Worm (Caenorhabditis elegans): ENCODE data around the gene F58F12.2.

Gene F58F12.2

DNA sequence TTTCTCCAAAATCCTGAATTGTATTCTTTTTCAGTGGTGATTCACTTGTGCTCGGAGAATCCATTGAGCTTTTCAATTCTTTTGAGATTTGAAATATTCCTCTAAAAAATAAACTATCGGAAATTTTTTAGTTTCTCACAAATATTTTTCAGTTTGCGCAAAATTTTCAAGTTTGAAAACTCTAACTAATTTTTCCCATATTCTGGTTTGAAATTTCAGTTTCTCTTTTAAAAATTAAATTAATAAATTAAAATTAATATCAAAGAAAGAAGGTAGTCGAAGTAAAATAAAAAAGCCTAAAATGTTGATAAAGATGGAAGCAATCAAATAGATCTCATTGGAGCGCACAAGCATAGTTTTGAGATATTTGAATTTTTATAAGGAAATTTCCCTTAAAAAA lies 36.0 kb downstream of the F58F12.2 start, which contains the start of gene C32D5.10:
Gene C32D5.10 (minus strand): TSS at position 101 of the 400 bp plus-strand sequence.
- TF ChIP-seq efl-1 (optimal IDR thresholded peaks at IDR 0.05) (no peak), efl-1 (GFP tag; optimal IDR thresholded peaks at IDR 0.05 in 1 of 2) (no peak), nhr-85 (tag) (no peak), ces-1 (GFP tag; optimal IDR thresholded peaks at IDR 0.05) (no peak), rnt-1 (tag; optimal IDR thresholded peaks at IDR 0.05) (no peak), sox-4 (tag; optimal IDR thresholded peaks at IDR 0.05) (no peak), ceh-8 (GFP tag; optimal IDR thresholded peaks at IDR 0.05) (no peak), nhr-47 (tag; optimal IDR thresholded peaks at IDR 0.05) (no peak), ceh-88 (GFP tag; IDR thresholded peaks at IDR 0.05) (no peak), fkh-8 (tag; optimal IDR thresholded peaks at IDR 0.05) (no peak)

- TF ChIP-seq efl-1 (optimal IDR thresholded peaks at IDR 0.05) (no peak), efl-1 (GFP tag; optimal IDR thresholded peaks at IDR 0.05 in 1 of 2) (peak in 1 of 2 experiments; percentile 91), lir-3 (tag; optimal IDR thresholded peaks at IDR 0.05; ENCODE audit: poor library complexity) (no peak)
Observed at ce11 chrII:6349968-6350367, 37.9 kb downstream of the F58F12.2 start.

DNA sequence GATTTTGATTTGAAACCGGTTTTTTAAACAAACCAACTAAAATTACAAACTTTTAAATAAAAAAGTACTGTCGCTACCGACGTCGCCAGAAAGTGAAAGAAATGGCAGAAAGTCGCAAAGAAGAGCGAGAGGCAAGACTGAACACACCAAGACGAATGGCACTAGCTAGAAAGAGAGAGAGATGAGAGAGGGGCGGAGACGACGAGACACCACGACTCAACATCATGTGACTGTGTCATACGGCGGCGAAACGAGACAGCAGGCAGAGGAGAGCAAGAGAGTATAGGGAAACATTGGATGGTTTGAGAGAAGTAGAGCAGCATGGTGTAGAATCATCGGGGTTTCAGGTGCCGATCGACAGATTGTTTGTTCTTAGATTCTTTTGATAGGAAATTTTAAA lies 39.5 kb downstream of the F58F12.2 start:
- TF ChIP-seq egl-13 (tag; optimal IDR thresholded peaks at IDR 0.05) (peak; percentile 46), alr-1 (tag; optimal IDR thresholded peaks at IDR 0.05; ENCODE audit: borderline replicate concordance) (no peak), nhr-19 (GFP tag; conservative IDR thresholded peaks at IDR 0.05) (peak; percentile 87), fkh-8 (tag; optimal IDR thresholded peaks at IDR 0.05) (peak; percentile 88), irx-1 (tag; optimal IDR thresholded peaks at IDR 0.05) (peak; percentile 74), unc-130 (tag; optimal IDR thresholded peaks at IDR 0.05) (peak; percentile 66), efl-3 (GFP tag; optimal IDR thresholded peaks at IDR 0.05) (no peak), sup-37 (GFP tag; optimal IDR thresholded peaks at IDR 0.05) (peak; percentile 22), fos-1 (tag; optimal IDR thresholded peaks at IDR 0.05) (peak; percentile 85), ceh-90 (tag; optimal IDR thresholded peaks at IDR 0.05) (no peak), hlh-17 (GFP tag; optimal IDR thresholded peaks at IDR 0.05; ENCODE audit: borderline replicate concordance) (no peak), lin-39 (tag; optimal IDR thresholded peaks at IDR 0.05) (peak; percentile 53), elt-3 (tag; optimal IDR thresholded peaks at IDR 0.05) (peak in 5 of 6 experiments; percentile 19 to 93 (median 59)), aha-1 (tag; optimal IDR thresholded peaks at IDR 0.05) (peak; percentile 29), rnt-1 (tag; optimal IDR thresholded peaks at IDR 0.05) (peak; percentile 90), mep-1 (tag; optimal IDR thresholded peaks at IDR 0.05) (peak; percentile 95), lin-14 (GFP tag; optimal IDR thresholded peaks at IDR 0.05) (peak; percentile 96), nhr-47 (tag; optimal IDR thresholded peaks at IDR 0.05) (peak; percentile 94), nhr-11 (tag; optimal IDR thresholded peaks at IDR 0.05) (peak; percentile 68), lin-35 (GFP tag; optimal IDR thresholded peaks at IDR 0.05) (peak; percentile 81 to 89), mab-9 (GFP tag; IDR thresholded peaks at IDR 0.05) (peak; percentile 70), sox-4 (tag; optimal IDR thresholded peaks at IDR 0.05) (peak; percentile 69), nhr-76 (tag; optimal IDR thresholded peaks at IDR 0.05) (no peak), hpl-2 (GFP tag; optimal IDR thresholded peaks at IDR 0.05) (peak; percentile 81), blmp-1 (tag; optimal IDR thresholded peaks at IDR 0.05) (peak; percentile 92), efl-1 (optimal IDR thresholded peaks at IDR 0.05) (peak; percentile 82 to 85), efl-1 (GFP tag; optimal IDR thresholded peaks at IDR 0.05 in 1 of 2) (peak; percentile 69 to 98), lir-3 (tag; optimal IDR thresholded peaks at IDR 0.05; ENCODE audit: poor library complexity) (peak; percentile 78), ceh-63 (GFP tag; optimal IDR thresholded peaks at IDR 0.05) (no peak), unc-30 (tag; optimal IDR thresholded peaks at IDR 0.05) (no peak), mef-2 (tag; optimal IDR thresholded peaks at IDR 0.05) (peak; percentile 77), nhr-85 (tag) (peak; percentile 89), grh-1 (GFP tag; IDR thresholded peaks at IDR 0.05) (peak; percentile 79), snu-23 (GFP tag; optimal IDR thresholded peaks at IDR 0.05) (peak; percentile 98), nhr-90 (tag; optimal IDR thresholded peaks at IDR 0.05; ENCODE audit: poor library complexity) (peak; percentile 93), fkh-10 (GFP tag; optimal IDR thresholded peaks at IDR 0.05) (peak; percentile 35), lsy-2 (tag; optimal IDR thresholded peaks at IDR 0.05) (peak; percentile 88 to 91), dpl-1 (GFP tag; optimal IDR thresholded peaks at IDR 0.05) (peak; percentile 58 to 76 (median 66)), xbp-1 (tag; optimal IDR thresholded peaks at IDR 0.05) (peak; percentile 90), ceh-8 (GFP tag; optimal IDR thresholded peaks at IDR 0.05) (peak; percentile 73), ets-5 (GFP tag; IDR thresholded peaks at IDR 0.05) (no peak), mdl-1 (tag; optimal IDR thresholded peaks at IDR 0.05) (peak; percentile 22 to 98), C16A3.4 (tag; optimal IDR thresholded peaks at IDR 0.05) (peak; percentile 83), ztf-11 (tag; optimal IDR thresholded peaks at IDR 0.05) (peak in 1 of 2 experiments; percentile 79)
